Worm (Caenorhabditis elegans) whole organism, midembryonic: ENCODE data around the gene ZK892.4.

Source experiments
- cog-1 ChIP-seq: sonication (generic microtip); optimal IDR thresholded peaks from 2 replicates; lab custom pipeline; 2016; ENCODE audit warnings: missing genetic modification characterization, missing compliant biosample characterization
- med-1 ChIP-seq: sonication (generic microtip); optimal IDR thresholded peaks from 2 replicates; lab custom pipeline; 2017; ENCODE audit warnings: missing genetic modification characterization, mild to moderate bottlenecking, missing compliant biosample characterization, antibody characterized with exemption, missing genetic modification reagents; ENCODE audit not compliant: insufficient read depth
- tab-1 ChIP-seq: fragments of 200-800 bp; sonication (Bioruptor generic); IDR thresholded peaks from 2 replicates; pipeline ENCODE4 v1.3.6; 2022; ENCODE audit warnings: missing genetic modification characterization, missing compliant biosample characterization
- ztf-23 ChIP-seq: fragments of 200-800 bp; sonication (Bioruptor generic); IDR thresholded peaks from 2 replicates; pipeline ENCODE4 v1.3.6; 2022; ENCODE audit warnings: missing genetic modification reagents, missing genetic modification characterization, missing compliant biosample characterization
- ztf-29 ChIP-seq: fragments of 200-800 bp; sonication (Bioruptor generic); IDR thresholded peaks from 2 replicates; pipeline ENCODE4 v1.3.6; 2022; ENCODE audit warnings: missing genetic modification reagents, missing genetic modification characterization, missing compliant biosample characterization

ce11 chrII:9982437-9982836, 23.9 kb upstream of the ZK892.4 start:
- no peak for TF ChIP-seq cog-1
- no peak for TF ChIP-seq tab-1 (GFP tag; lab: Robert Waterston, UW)
- no peak for TF ChIP-seq med-1 (GFP tag; lab: Kevin White, UChicago)
- no peak for TF ChIP-seq ztf-29 (GFP tag; lab: Robert Waterston, UW)
- TF ChIP-seq ztf-23: no peak
